Worm (Caenorhabditis elegans) whole organism, mixed stage, embryonic: ENCODE measurements around the gene txt-1.

Source experiments
- pha-4 ChIP-seq: fragments of 150-350 bp; optimal IDR thresholded peaks from 2 replicates; lab custom pipeline; 2018; ENCODE audit warnings: missing biosample characterization, missing genetic modification reagents, missing genetic modification characterization
- sem-2 ChIP-seq: fragments of 200-800 bp; sonication (Bioruptor generic); optimal IDR thresholded peaks from 2 replicates; lab custom pipeline; 2018; ENCODE audit warnings: mild to moderate bottlenecking, missing genetic modification characterization, missing compliant biosample characterization
- sptf-1 ChIP-seq: sonication (generic microtip); optimal IDR thresholded peaks from 2 replicates; lab custom pipeline; 2017; ENCODE audit warnings: mild to moderate bottlenecking, missing genetic modification characterization, moderate library complexity, missing compliant biosample characterization
- unc-62 ChIP-seq: fragments of 150-350 bp; optimal IDR thresholded peaks from 2 replicates; lab custom pipeline; 2014; ENCODE audit warnings: missing biosample characterization, missing genetic modification reagents, missing genetic modification characterization
- ztf-11 ChIP-seq: fragments of 150-350 bp; optimal IDR thresholded peaks from 2 replicates; lab custom pipeline; 2014; ENCODE audit warnings: missing biosample characterization, missing genetic modification characterization

DNA sequence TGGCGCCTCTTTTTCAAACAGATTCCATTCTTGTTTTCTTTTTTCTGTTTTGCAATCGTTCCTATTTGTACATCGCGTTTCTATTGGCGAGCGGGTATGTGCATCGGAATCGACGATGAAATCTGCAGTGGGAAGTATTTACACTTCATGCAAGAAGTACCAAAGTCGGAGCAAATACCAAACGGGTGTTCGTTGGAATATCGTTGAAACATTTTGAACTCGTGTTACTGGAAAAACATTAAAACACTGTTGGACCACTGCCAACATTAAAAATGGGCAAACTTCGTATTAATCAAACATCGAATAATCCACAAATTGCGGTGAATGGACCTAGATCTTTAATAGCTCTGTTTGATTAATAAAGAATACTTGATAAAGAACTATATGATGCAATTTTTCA lies 26.8 kb upstream of the txt-1 start, which contains the start of gene C23H3.9:
- no peak for TF ChIP-seq unc-62
- TF ChIP-seq sem-2 (GFP tag; lab: Kevin White, UChicago), result no peak
- no peak for TF ChIP-seq sptf-1
- no peak for TF ChIP-seq pha-4 (tag; lab: Kevin White, UChicago)
- no peak for TF ChIP-seq ztf-11 (tag; lab: Kevin White, UChicago)
